Fruit fly (Drosophila melanogaster) whole organism, adult: ENCODE results near the gene CG10948.

Experiments
- CG12768 ChIP-seq: fragments of 200-800 bp; sonication (Bioruptor generic); optimal IDR thresholded peaks from 2 replicates; lab custom pipeline; 2017; ENCODE audit warnings: missing biosample characterization, missing genetic modification characterization, mild to moderate bottlenecking, moderate library complexity, missing genetic modification reagents
- CG1620 ChIP-seq: fragments of 200-800 bp; sonication (Bioruptor generic); optimal IDR thresholded peaks from 2 replicates; lab custom pipeline; 2016; ENCODE audit warnings: missing biosample characterization, missing genetic modification characterization
- CG5204 ChIP-seq: fragments of 200-800 bp; sonication (Bioruptor generic); optimal IDR thresholded peaks from 2 replicates; lab custom pipeline; 2016; ENCODE audit warnings: missing biosample characterization, missing genetic modification characterization
- Crg-1 ChIP-seq: fragments of 200-800 bp; sonication (Bioruptor generic); optimal IDR thresholded peaks from 2 replicates; lab custom pipeline; 2016; ENCODE audit warnings: missing biosample characterization, missing genetic modification characterization
- Hr96 ChIP-seq: fragments of 200-800 bp; sonication (Bioruptor generic); optimal IDR thresholded peaks from 2 replicates; lab custom pipeline; 2016; ENCODE audit warnings: missing biosample characterization, missing genetic modification characterization
- Mnt ChIP-seq: fragments of 200-800 bp; sonication (Bioruptor generic); optimal IDR thresholded peaks from 2 replicates; lab custom pipeline; 2016; ENCODE audit warnings: missing biosample characterization, mild to moderate bottlenecking, missing genetic modification characterization
- bab1 ChIP-seq: fragments of 200-800 bp; sonication (Bioruptor generic); optimal IDR thresholded peaks from 3 replicates; lab custom pipeline; 2019; ENCODE audit warnings: missing biosample characterization, mild to moderate bottlenecking, missing genetic modification characterization, moderate library complexity
- cic ChIP-seq: fragments of 200-800 bp; sonication (Bioruptor generic); optimal IDR thresholded peaks from 2 replicates; lab custom pipeline; 2017; ENCODE audit warnings: missing biosample characterization, mild to moderate bottlenecking, missing genetic modification characterization, moderate library complexity
- cnc ChIP-seq, 2 experiments: fragments of >200 bp; optimal IDR thresholded peaks; 2 replicates each; lab custom pipeline; 2017
- kay ChIP-seq: fragments of 200-800 bp; sonication (Bioruptor generic); peaks from one replicate; lab custom pipeline; 2016; ENCODE audit warnings: missing biosample characterization, missing genetic modification characterization, borderline replicate concordance
- toe ChIP-seq: fragments of 200-800 bp; sonication (Bioruptor generic); optimal IDR thresholded peaks from 2 replicates; lab custom pipeline; 2016; ENCODE audit warnings: missing biosample characterization, missing genetic modification characterization

DNA sequence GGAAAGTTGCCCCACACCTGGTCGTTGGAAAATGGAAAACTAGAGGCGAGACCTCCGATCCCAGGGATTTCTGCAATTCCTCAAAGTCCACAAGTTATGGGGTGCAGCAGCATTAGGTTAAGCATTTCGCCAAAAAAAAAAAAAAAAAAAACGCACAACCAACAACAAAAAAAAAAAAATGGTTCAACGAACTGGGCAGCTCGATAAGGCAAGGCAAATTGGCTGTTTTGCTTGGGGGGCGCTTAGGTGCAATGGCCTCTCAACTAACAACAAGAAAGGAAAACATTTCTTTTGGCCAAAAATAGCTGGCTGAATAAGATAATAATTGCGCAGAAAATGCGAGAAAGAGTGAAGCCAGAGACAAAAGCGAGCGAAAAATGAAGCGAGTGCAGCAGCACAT lies 49.8 kb downstream of the CG10948 start:
- no peak for TF ChIP-seq cnc (optimal IDR thresholded peaks at IDR 0.05; lab: Kevin White, UChicago)
- no peak for TF ChIP-seq kay (GFP tag; lab: Kevin White, UChicago)
- TF ChIP-seq bab1 = no peak
- no peak for TF ChIP-seq Hr96
- no peak for TF ChIP-seq cic (GFP tag; lab: Kevin White, UChicago)
- TF ChIP-seq Crg-1 (GFP tag; lab: Kevin White, UChicago) = no peak
- no peak for TF ChIP-seq CG1620
- TF ChIP-seq Mnt (GFP tag; lab: Kevin White, UChicago) = no peak
- no peak for TF ChIP-seq CG5204 (GFP tag; lab: Kevin White, UChicago)
- no peak for TF ChIP-seq CG12768 (GFP tag; lab: Kevin White, UChicago)
- no peak for TF ChIP-seq toe
